Fruit fly (Drosophila melanogaster) whole organism, embryonic: ENCODE measurements around the gene Rbf2.

ENCODE experiments used
- Bteb2 ChIP-seq: fragments of 200-800 bp; sonication (Bioruptor generic); optimal IDR thresholded peaks from 2 replicates; lab custom pipeline; 2016; ENCODE audit warnings: missing biosample characterization, missing genetic modification characterization
- CG10209 ChIP-seq: fragments of 200-800 bp; sonication (Bioruptor generic); optimal IDR thresholded peaks from 3 replicates; lab custom pipeline; 2017; ENCODE audit warnings: missing biosample characterization, mild to moderate bottlenecking, missing genetic modification characterization, missing genetic modification reagents
- CG10462 ChIP-seq: fragments of 200-800 bp; sonication (Bioruptor generic); optimal IDR thresholded peaks from 2 replicates; lab custom pipeline; 2016; ENCODE audit warnings: missing biosample characterization, missing genetic modification characterization
- CG10543 ChIP-seq: fragments of 200-800 bp; sonication (Bioruptor generic); optimal IDR thresholded peaks from 3 replicates; lab custom pipeline; 2017; ENCODE audit warnings: missing biosample characterization, mild to moderate bottlenecking, missing genetic modification characterization, moderate library complexity
- CG11504 ChIP-seq: fragments of 200-800 bp; sonication (Bioruptor generic); optimal IDR thresholded peaks from 3 replicates; lab custom pipeline; 2019; ENCODE audit warnings: missing biosample characterization, mild to moderate bottlenecking, missing genetic modification characterization, moderate library complexity
- CG11695 ChIP-seq: fragments of 200-800 bp; sonication (Bioruptor generic); IDR thresholded peaks from 3 replicates; pipeline ENCODE4 v1.3.6; 2022; ENCODE audit warnings: missing biosample characterization, missing genetic modification characterization
- CG13123 ChIP-seq: fragments of 200-800 bp; sonication (Bioruptor generic); optimal IDR thresholded peaks from 2 replicates; lab custom pipeline; 2016; ENCODE audit warnings: missing biosample characterization, missing genetic modification characterization
- CG13624 ChIP-seq: fragments of 200-800 bp; sonication (Bioruptor generic); optimal IDR thresholded peaks from 2 replicates; lab custom pipeline; 2016; ENCODE audit warnings: missing biosample characterization, missing genetic modification characterization
- CG15696 ChIP-seq: fragments of 200-800 bp; sonication (Bioruptor generic); optimal IDR thresholded peaks from 2 replicates; lab custom pipeline; 2019; ENCODE audit warnings: missing biosample characterization, mild to moderate bottlenecking, missing genetic modification characterization, moderate library complexity
- CG1603 ChIP-seq: fragments of 200-800 bp; sonication (Bioruptor generic); optimal IDR thresholded peaks from 2 replicates; lab custom pipeline; 2019; ENCODE audit warnings: missing biosample characterization, mild to moderate bottlenecking, missing genetic modification characterization, moderate library complexity
- CG16815 ChIP-seq: fragments of 200-800 bp; sonication (Bioruptor generic); optimal IDR thresholded peaks from 3 replicates; lab custom pipeline; 2017; ENCODE audit warnings: missing biosample characterization, mild to moderate bottlenecking, missing genetic modification characterization
- CG17829 ChIP-seq: fragments of 200-800 bp; optimal IDR thresholded peaks from 2 replicates; lab custom pipeline; 2019; ENCODE audit warnings: missing biosample characterization, mild to moderate bottlenecking, missing genetic modification characterization, moderate library complexity
- CG18262 ChIP-seq: fragments of 200-800 bp; optimal IDR thresholded peaks from 3 replicates; lab custom pipeline; 2019; ENCODE audit warnings: missing biosample characterization, mild to moderate bottlenecking, missing genetic modification characterization, moderate library complexity
- CG30020 ChIP-seq: fragments of 200-800 bp; optimal IDR thresholded peaks from 2 replicates; lab custom pipeline; 2019; ENCODE audit warnings: missing biosample characterization, mild to moderate bottlenecking, missing genetic modification characterization, moderate library complexity
- CG30403 ChIP-seq: fragments of 200-800 bp; sonication (Bioruptor generic); optimal IDR thresholded peaks from 3 replicates; lab custom pipeline; 2016; ENCODE audit warnings: missing biosample characterization, missing genetic modification characterization
- CG31388 ChIP-seq: fragments of 200-800 bp; sonication (Bioruptor generic); optimal IDR thresholded peaks from 2 replicates; lab custom pipeline; 2016; ENCODE audit warnings: missing biosample characterization, missing genetic modification characterization
- CG3407 ChIP-seq: fragments of 200-800 bp; sonication (Bioruptor generic); optimal IDR thresholded peaks from 2 replicates; lab custom pipeline; 2018; ENCODE audit warnings: missing biosample characterization, mild to moderate bottlenecking, missing genetic modification characterization
- CG3847 ChIP-seq: fragments of 200-800 bp; sonication (Bioruptor generic); IDR thresholded peaks from 2 replicates; pipeline ENCODE4 v1.3.6; 2022; ENCODE audit warnings: missing biosample characterization, missing genetic modification characterization
- CG4854 ChIP-seq: fragments of 200-800 bp; sonication (Bioruptor generic); optimal IDR thresholded peaks from 2 replicates; lab custom pipeline; 2016; ENCODE audit warnings: missing biosample characterization, missing genetic modification characterization, inconsistent platforms
- CG8765 ChIP-seq: fragments of 200-800 bp; sonication (Bioruptor generic); IDR thresholded peaks from 2 replicates; pipeline ENCODE4 v1.3.6; 2022; ENCODE audit warnings: missing biosample characterization, missing genetic modification characterization
- CG8944 ChIP-seq: fragments of 200-800 bp; sonication (Bioruptor generic); optimal IDR thresholded peaks from 3 replicates; lab custom pipeline; 2016; ENCODE audit warnings: missing biosample characterization, missing genetic modification characterization
- CG9609 ChIP-seq: fragments of 200-800 bp; sonication (Bioruptor generic); optimal IDR thresholded peaks from 3 replicates; lab custom pipeline; 2016; ENCODE audit warnings: missing biosample characterization, missing genetic modification characterization
- Dip3 ChIP-seq: fragments of 200-800 bp; sonication (Bioruptor generic); optimal IDR thresholded peaks from 3 replicates; lab custom pipeline; 2016; ENCODE audit warnings: missing biosample characterization, missing genetic modification characterization
- Ets65A ChIP-seq: fragments of 200-800 bp; sonication (Bioruptor generic); peaks from one replicate; lab custom pipeline; 2016; ENCODE audit warnings: missing biosample characterization, missing genetic modification characterization
- Ets97D ChIP-seq: fragments of 200-800 bp; sonication (Bioruptor generic); optimal IDR thresholded peaks from 3 replicates; lab custom pipeline; 2016; ENCODE audit warnings: missing biosample characterization, missing genetic modification characterization
- GATAe ChIP-seq: fragments of 200-800 bp; sonication (Bioruptor generic); conservative IDR thresholded peaks from 2 replicates; pipeline ENCODE4 v1.3.6; 2022; ENCODE audit warnings: missing biosample characterization, missing genetic modification characterization
- Gug ChIP-seq: fragments of 200-800 bp; sonication (Bioruptor generic); IDR thresholded peaks from 4 replicates; pipeline ENCODE4 v1.3.6; 2022; ENCODE audit warnings: missing biosample characterization, missing genetic modification characterization
- MESR4 ChIP-seq: fragments of 200-800 bp; sonication (Bioruptor generic); optimal IDR thresholded peaks from 2 replicates; lab custom pipeline; 2018; ENCODE audit warnings: missing biosample characterization, mild to moderate bottlenecking, missing genetic modification characterization, moderate library complexity
- Med ChIP-seq: fragments of 200-800 bp; sonication (Bioruptor generic); peaks from one replicate; lab custom pipeline; 2016; ENCODE audit warnings: missing biosample characterization, missing genetic modification characterization, mild to moderate bottlenecking, inconsistent platforms, moderate library complexity
- Myb ChIP-seq: fragments of 200-800 bp; sonication (Bioruptor generic); optimal IDR thresholded peaks from 2 replicates; lab custom pipeline; 2016; ENCODE audit warnings: missing biosample characterization, missing genetic modification characterization
- Sry-β ChIP-seq: fragments of 200-800 bp; sonication (Bioruptor generic); optimal IDR thresholded peaks from 2 replicates; lab custom pipeline; 2018; ENCODE audit warnings: missing biosample characterization, mild to moderate bottlenecking, missing genetic modification characterization, moderate library complexity
- Taf1 ChIP-seq: fragments of 200-800 bp; sonication (Bioruptor generic); IDR thresholded peaks from 2 replicates; pipeline ENCODE4 v1.3.6; 2022; ENCODE audit warnings: missing biosample characterization, missing genetic modification characterization
- bab2 ChIP-seq: fragments of 200-800 bp; sonication (Bioruptor generic); optimal IDR thresholded peaks from 2 replicates; lab custom pipeline; 2016; ENCODE audit warnings: missing biosample characterization, missing genetic modification characterization
- bsh ChIP-seq, 2 experiments: fragments of 200-800 bp; sonication (Bioruptor generic); optimal IDR thresholded peaks; 2 replicates each; lab custom pipeline; 2017 to 2018; ENCODE audit warnings: mild to moderate bottlenecking in 2 of 2, missing biosample characterization in 2 of 2, missing genetic modification characterization in 2 of 2, moderate library complexity in 1 of 2
- cato ChIP-seq: fragments of 200-800 bp; sonication (Bioruptor generic); optimal IDR thresholded peaks from 2 replicates; lab custom pipeline; 2016; ENCODE audit warnings: missing biosample characterization, missing genetic modification characterization, borderline replicate concordance
- chn ChIP-seq: fragments of 200-800 bp; sonication (Bioruptor generic); optimal IDR thresholded peaks from 2 replicates; lab custom pipeline; 2016; ENCODE audit warnings: missing biosample characterization, missing genetic modification characterization
- eyg ChIP-seq: fragments of 200-800 bp; sonication (Bioruptor generic); optimal IDR thresholded peaks from 3 replicates; lab custom pipeline; 2016; ENCODE audit warnings: missing biosample characterization, missing genetic modification characterization
- ftz-f1 ChIP-seq: fragments of 200-800 bp; sonication (Bioruptor generic); optimal IDR thresholded peaks from 2 replicates; lab custom pipeline; 2016; ENCODE audit warnings: missing biosample characterization, missing genetic modification characterization
- gfzf ChIP-seq: fragments of 200-800 bp; sonication (Bioruptor generic); optimal IDR thresholded peaks from 2 replicates; lab custom pipeline; 2016; ENCODE audit warnings: missing biosample characterization, mild to moderate bottlenecking, missing genetic modification characterization, moderate library complexity
- jumu ChIP-seq: fragments of 200-800 bp; sonication (Bioruptor generic); optimal IDR thresholded peaks from 3 replicates; lab custom pipeline; 2016; ENCODE audit warnings: missing biosample characterization, missing genetic modification characterization
- kay ChIP-seq: fragments of 200-800 bp; sonication (Bioruptor generic); optimal IDR thresholded peaks from 2 replicates; lab custom pipeline; 2016; ENCODE audit warnings: missing biosample characterization, missing genetic modification characterization
- lilli ChIP-seq: fragments of 200-800 bp; sonication (Bioruptor generic); optimal IDR thresholded peaks from 3 replicates; lab custom pipeline; 2016; ENCODE audit warnings: missing biosample characterization, missing genetic modification characterization
- mirr ChIP-seq: fragments of 200-800 bp; sonication (Bioruptor generic); optimal IDR thresholded peaks from 3 replicates; lab custom pipeline; 2018; ENCODE audit warnings: missing biosample characterization, mild to moderate bottlenecking, missing genetic modification characterization
- pzg ChIP-seq: fragments of 200-800 bp; sonication (Bioruptor generic); optimal IDR thresholded peaks from 3 replicates; lab custom pipeline; 2018; ENCODE audit warnings: missing biosample characterization, mild to moderate bottlenecking, missing genetic modification characterization, moderate library complexity
- salm ChIP-seq: fragments of 200-800 bp; sonication (Bioruptor generic); optimal IDR thresholded peaks from 2 replicates; lab custom pipeline; 2018; ENCODE audit warnings: missing biosample characterization, mild to moderate bottlenecking, missing genetic modification characterization
- scrt ChIP-seq: fragments of 200-800 bp; sonication (Bioruptor generic); optimal IDR thresholded peaks from 2 replicates; lab custom pipeline; 2018; ENCODE audit warnings: missing biosample characterization, mild to moderate bottlenecking, missing genetic modification characterization, moderate library complexity
- slbo ChIP-seq: fragments of 200-800 bp; sonication (Bioruptor generic); IDR thresholded peaks from 2 replicates; pipeline ENCODE4 v1.3.6; 2022; ENCODE audit warnings: missing biosample characterization, missing genetic modification characterization
- tgo ChIP-seq: fragments of 200-800 bp; sonication (Bioruptor generic); IDR thresholded peaks from 3 replicates; pipeline ENCODE4 v1.3.6; 2022; ENCODE audit warnings: missing biosample characterization, missing genetic modification characterization
- trh ChIP-seq: fragments of 200-800 bp; sonication (Bioruptor generic); optimal IDR thresholded peaks from 2 replicates; lab custom pipeline; 2016; ENCODE audit warnings: missing biosample characterization, missing genetic modification characterization
- tup ChIP-seq: fragments of 200-800 bp; sonication (Bioruptor generic); optimal IDR thresholded peaks from 2 replicates; lab custom pipeline; 2016; ENCODE audit warnings: missing biosample characterization, mild to moderate bottlenecking, missing genetic modification characterization, moderate library complexity
- z ChIP-seq: fragments of 200-800 bp; sonication (Bioruptor generic); IDR thresholded peaks from 3 replicates; pipeline ENCODE4 v1.3.6; 2022; ENCODE audit warnings: missing biosample characterization, missing genetic modification characterization

The Rbf2 gene

DNA sequence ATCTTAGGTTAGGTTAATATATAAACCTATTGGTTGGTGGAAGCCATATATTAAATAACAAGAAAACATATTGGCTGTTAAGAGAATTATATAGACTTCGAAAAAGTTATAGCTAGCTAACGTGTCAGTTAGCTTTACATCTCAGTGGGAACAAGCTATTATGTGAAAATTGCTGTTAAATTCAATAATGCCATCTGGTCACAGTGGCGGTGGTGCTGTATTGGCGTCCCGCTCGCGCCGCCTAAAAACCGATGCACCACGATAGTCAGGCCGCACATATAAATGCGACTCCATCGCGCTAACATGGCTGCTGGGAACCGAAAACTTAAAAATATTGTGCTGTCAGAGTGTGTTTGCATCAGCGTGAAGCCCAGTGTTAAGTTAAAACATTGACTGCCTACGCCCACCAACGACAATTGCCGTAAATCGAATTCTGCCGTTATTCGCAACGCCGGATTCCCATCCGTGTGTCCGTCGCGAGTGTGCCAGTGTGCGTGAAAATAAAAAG lies 7.8 kb downstream of the Rbf2 start, which contains the start of gene Hel89B (continued):
- TF ChIP-seq CG13624 (peak; percentile 47), CG3847 (no peak), tgo (no peak), GATAe (GFP tag; lab: Robert Waterston, UW) (no peak), CG4854 (GFP tag; lab: Kevin White, UChicago) (peak; percentile 16), CG16815 (GFP tag; lab: Kevin White, UChicago) (peak; percentile 62), pzg (GFP tag; lab: Kevin White, UChicago) (peak; percentile 89), Med (GFP tag; lab: Kevin White, UChicago) (peak; percentile 69), CG18262 (peak; percentile 45), cato (peak; percentile 46), CG30020 (peak; percentile 96), CG13123 (GFP tag; lab: Kevin White, UChicago) (peak; percentile 41), CG11504 (peak; percentile 76), chn (GFP tag; lab: Kevin White, UChicago) (peak; percentile 45), Dip3 (GFP tag; lab: Kevin White, UChicago) (peak; percentile 62), CG15696 (peak; percentile 73), CG1603 (tag; lab: Kevin White, UChicago) (peak; percentile 76), slbo (GFP tag; lab: Robert Waterston, UW) (no peak), lilli (GFP tag; lab: Kevin White, UChicago) (peak; percentile 81), salm (tag; lab: Kevin White, UChicago) (no peak), eyg (GFP tag; lab: Kevin White, UChicago) (peak; percentile 3), kay (GFP tag; lab: Kevin White, UChicago) (peak; percentile 22), tup (GFP tag; lab: Kevin White, UChicago) (peak; percentile 44), CG8944 (GFP tag; lab: Kevin White, UChicago) (peak; percentile 76), Gug (GFP tag; lab: Robert Waterston, UW) (0 out of 4 replicates have a peak, but pooled peaks have one; percentile 13), Bteb2 (GFP tag; lab: Kevin White, UChicago) (peak; percentile 42), CG3407 (GFP tag; lab: Kevin White, UChicago) (peak; percentile 2), mirr (no peak), z (GFP tag; lab: Robert Waterston, UW) (no peak), CG9609 (GFP tag; lab: Kevin White, UChicago) (peak; percentile 66), Ets65A (peak; percentile 94), trh (GFP tag; lab: Kevin White, UChicago) (peak; percentile 6), CG10209 (GFP tag; lab: Kevin White, UChicago) (peak; percentile 40), CG8765 (GFP tag; lab: Robert Waterston, UW) (no peak), CG30403 (peak; percentile 79), CG10543 (GFP tag; lab: Kevin White, UChicago) (no peak), CG11695 (GFP tag; lab: Robert Waterston, UW) (no peak), CG17829 (tag; lab: Kevin White, UChicago) (peak; percentile 68), Taf1 (GFP tag; lab: Robert Waterston, UW) (no peak), bsh (GFP tag; optimal IDR thresholded peaks at IDR 0.05; lab: Kevin White, UChicago) (peak in 1 of 2 experiments; percentile 54), jumu (GFP tag; lab: Kevin White, UChicago) (peak; percentile 76), CG31388 (GFP tag; lab: Kevin White, UChicago) (peak; percentile 24), ftz-f1 (GFP tag; lab: Kevin White, UChicago) (no peak), bab2 (GFP tag; lab: Kevin White, UChicago) (peak; percentile 73), MESR4 (GFP tag; lab: Kevin White, UChicago) (peak; percentile 97), Myb (peak; percentile 54), gfzf (GFP tag; lab: Kevin White, UChicago) (peak; percentile 88), CG10462 (peak; percentile 33), scrt (GFP tag; lab: Kevin White, UChicago) (no peak), Sry-β (peak; percentile 45), Ets97D (GFP tag; lab: Kevin White, UChicago) (peak; percentile 83)
